Worm (Caenorhabditis elegans) whole organism, L4 larva: ENCODE results near the gene srb-12.

ENCODE experiments used
- F44E2.7 ChIP-seq: fragments of 200-800 bp; sonication (Bioruptor generic); IDR thresholded peaks from 2 replicates; pipeline ENCODE4 v2.1.2; 2022; ENCODE audit warnings: missing genetic modification characterization, missing compliant biosample characterization
- aha-1 ChIP-seq: fragments of 150-350 bp; peaks from one replicate; lab custom pipeline; 2014; ENCODE audit warnings: missing biosample characterization, missing genetic modification characterization
- ceh-82 ChIP-seq: sonication (generic microtip); optimal IDR thresholded peaks from 2 replicates; lab custom pipeline; 2017; ENCODE audit warnings: missing biosample characterization, missing genetic modification characterization
- dmd-9 ChIP-seq: fragments of 200-800 bp; sonication (Bioruptor generic); IDR thresholded peaks from 2 replicates; pipeline ENCODE4 v1.3.6; 2022; ENCODE audit warnings: missing genetic modification reagents, missing genetic modification characterization, missing compliant biosample characterization
- lin-39 ChIP-seq: fragments of 150-350 bp; optimal IDR thresholded peaks from 2 replicates; lab custom pipeline; 2014; ENCODE audit warnings: missing biosample characterization, missing genetic modification reagents, missing genetic modification characterization
- lir-3 ChIP-seq: sonication (generic microtip); optimal IDR thresholded peaks from 2 replicates; lab custom pipeline; 2016; ENCODE audit warnings: mild to moderate bottlenecking, missing genetic modification characterization, missing compliant biosample characterization
- lsy-2 ChIP-seq, 2 experiments: fragments of 150-350 bp in 1 of 2; sonication (generic microtip) in 1 of 2; optimal IDR thresholded peaks; 2 replicates each; lab custom pipeline; 2014 to 2017; ENCODE audit warnings: missing biosample characterization in 2 of 2, missing genetic modification characterization in 2 of 2
- sdz-12 ChIP-seq: fragments of 200-800 bp; sonication (Bioruptor generic); optimal IDR thresholded peaks from 2 replicates; lab custom pipeline; 2018; ENCODE audit warnings: mild to moderate bottlenecking, missing genetic modification characterization, missing compliant biosample characterization

DNA sequence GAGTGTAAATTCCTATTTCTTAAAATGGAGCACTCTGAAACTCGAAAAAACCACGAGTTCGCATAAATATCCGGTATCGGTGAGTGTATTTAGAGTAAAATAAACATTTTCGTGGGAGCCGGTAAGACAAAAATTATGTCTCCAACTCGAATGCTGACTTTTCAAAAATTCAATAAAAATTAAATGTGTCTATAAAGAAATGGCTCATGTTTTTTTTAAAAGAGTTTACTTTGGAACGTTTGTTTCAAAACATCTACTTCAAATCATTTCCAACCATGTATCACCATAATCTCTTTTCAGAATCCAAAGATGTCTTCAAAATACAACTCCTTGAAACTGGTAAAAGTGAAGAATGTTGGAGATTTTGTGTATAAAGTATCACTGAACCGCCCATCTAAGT lies 11.8 kb downstream of the srb-12 start, which contains the start of gene F58A6.1:
- TF ChIP-seq dmd-9 (no peak), aha-1 (tag; lab: Kevin White, UChicago) (no peak), lin-39 (no peak), ceh-82 (no peak), lsy-2 (tag; optimal IDR thresholded peaks at IDR 0.05; lab: Kevin White, UChicago) (no peak), F44E2.7 (GFP tag; lab: Robert Waterston, UW) (no peak), lir-3 (tag; lab: Kevin White, UChicago) (no peak), sdz-12 (GFP tag; lab: Kevin White, UChicago) (no peak)
